Fruit fly (Drosophila melanogaster) whole organism, wandering third instar larva: ENCODE measurements around the gene CG4325.
A peak's percentile ranks its signal among the peaks of the same experiment; 100 is the strongest.

Experiments used
- Abd-B ChIP-seq: fragments of >200 bp; optimal IDR thresholded peaks from 2 replicates; lab custom pipeline; 2017; ENCODE audit warnings: missing biosample characterization, missing genetic modification characterization
- Dif ChIP-seq: fragments of 200-275, 200-300 bp; sonication (Bioruptor generic); optimal IDR thresholded peaks from 2 replicates; lab custom pipeline; 2018; ENCODE audit warnings: missing biosample characterization, missing genetic modification characterization; ENCODE audit not compliant: partially characterized antibody
- HLH106 ChIP-seq: fragments of 200-800 bp; optimal IDR thresholded peaks from 3 replicates; lab custom pipeline; 2019; ENCODE audit warnings: missing biosample characterization, mild to moderate bottlenecking, missing genetic modification characterization, moderate library complexity
- Hr78 ChIP-seq: fragments of >200 bp; optimal IDR thresholded peaks from 2 replicates; lab custom pipeline; 2017; ENCODE audit warnings: missing biosample characterization, missing genetic modification characterization
- Hr83 ChIP-seq: fragments of 200-300 bp; sonication (Bioruptor generic); optimal IDR thresholded peaks from 2 replicates; lab custom pipeline; 2016; ENCODE audit warnings: missing biosample characterization, mild to moderate bottlenecking, missing genetic modification characterization, moderate library complexity; ENCODE audit not compliant: poor library complexity, severe bottlenecking
- Jra ChIP-seq: sonication (Bioruptor generic); optimal IDR thresholded peaks from 2 replicates; lab custom pipeline; 2016; ENCODE audit warnings: missing biosample characterization, missing genetic modification characterization
- Myc ChIP-seq: fragments of >200 bp; optimal IDR thresholded peaks from 2 replicates; lab custom pipeline; 2017
- OdsH ChIP-seq: fragments of 200-800 bp; sonication (Bioruptor generic); optimal IDR thresholded peaks from 2 replicates; lab custom pipeline; 2016; ENCODE audit warnings: missing biosample characterization, mild to moderate bottlenecking, missing genetic modification characterization
- Rel ChIP-seq, 2 experiments: fragments of 200-800 bp; sonication (Bioruptor generic) in 1 of 2; optimal IDR thresholded peaks; 2 replicates in 1 of 2; 3 replicates in 1 of 2; lab custom pipeline; 2016 to 2019; ENCODE audit warnings: mild to moderate bottlenecking in 2 of 2, missing biosample characterization in 2 of 2, missing genetic modification characterization in 2 of 2, moderate library complexity in 1 of 2
- Sp1 ChIP-seq: fragments of 200-800 bp; sonication (Bioruptor generic); optimal IDR thresholded peaks from 3 replicates; lab custom pipeline; 2019; ENCODE audit warnings: missing biosample characterization, mild to moderate bottlenecking, missing genetic modification characterization, moderate library complexity
- Vsx2 ChIP-seq: fragments of 200-300, 225-300 bp; sonication (Bioruptor generic); optimal IDR thresholded peaks from 2 replicates; lab custom pipeline; 2018; ENCODE audit warnings: missing biosample characterization, missing genetic modification characterization; ENCODE audit not compliant: partially characterized antibody
- br ChIP-seq: fragments of 200-800 bp; sonication (Bioruptor generic); optimal IDR thresholded peaks from 2 replicates; lab custom pipeline; 2016; ENCODE audit warnings: missing biosample characterization, missing genetic modification characterization
- brk ChIP-seq: fragments of 200-800 bp; sonication (Bioruptor generic); optimal IDR thresholded peaks from 2 replicates; lab custom pipeline; 2016; ENCODE audit warnings: missing biosample characterization, mild to moderate bottlenecking, missing genetic modification characterization
- dl ChIP-seq, 2 experiments: fragments of 175-275, 200-275 bp in 1 of 2; fragments of 200-275 bp in 1 of 2; sonication (Bioruptor generic); optimal IDR thresholded peaks; lab custom pipeline; 2018; ENCODE audit warnings: mild to moderate bottlenecking in 2 of 2, missing biosample characterization in 2 of 2, missing genetic modification characterization in 2 of 2, moderate library complexity in 2 of 2; ENCODE audit not compliant: partially characterized antibody in 2 of 2, insufficient read depth in 1 of 2
- dmrt93B ChIP-seq: fragments of 200-800 bp; sonication (Bioruptor generic); optimal IDR thresholded peaks from 2 replicates; lab custom pipeline; 2018; ENCODE audit warnings: missing biosample characterization, mild to moderate bottlenecking, missing genetic modification characterization
- foxo ChIP-seq, 2 experiments: fragments of 200-800 bp; sonication (Bioruptor generic); optimal IDR thresholded peaks; 2 replicates in 1 of 2; 3 replicates in 1 of 2; lab custom pipeline; 2016 to 2017; ENCODE audit warnings: missing biosample characterization in 2 of 2, missing genetic modification characterization in 2 of 2
- fru ChIP-seq: fragments of 200-800 bp; sonication (Bioruptor generic); optimal IDR thresholded peaks from 3 replicates; lab custom pipeline; 2016; ENCODE audit warnings: missing biosample characterization, mild to moderate bottlenecking, missing genetic modification characterization
- h ChIP-seq: fragments of 200-800 bp; sonication (Bioruptor generic); optimal IDR thresholded peaks from 3 replicates; lab custom pipeline; 2016; ENCODE audit warnings: missing biosample characterization, mild to moderate bottlenecking, missing genetic modification characterization
- psq ChIP-seq: fragments of 200-800 bp; sonication (Bioruptor generic); optimal IDR thresholded peaks from 3 replicates; lab custom pipeline; 2017; ENCODE audit warnings: missing biosample characterization, mild to moderate bottlenecking, missing genetic modification characterization, moderate library complexity
- rgr ChIP-seq: fragments of 200-800 bp; sonication (Bioruptor generic); optimal IDR thresholded peaks from 3 replicates; lab custom pipeline; 2016; ENCODE audit warnings: missing biosample characterization, mild to moderate bottlenecking, missing genetic modification characterization
- sage ChIP-seq: fragments of 200-800 bp; sonication (Bioruptor generic); optimal IDR thresholded peaks from 2 replicates; lab custom pipeline; 2016; ENCODE audit warnings: missing biosample characterization, mild to moderate bottlenecking, missing genetic modification characterization
- sv ChIP-seq: fragments of 200-800 bp; sonication (Bioruptor generic); optimal IDR thresholded peaks from 3 replicates; lab custom pipeline; 2016; ENCODE audit warnings: missing biosample characterization, missing genetic modification characterization
- woc ChIP-seq: sonication (Bioruptor generic); optimal IDR thresholded peaks from 2 replicates; lab custom pipeline; 2016; ENCODE audit warnings: missing biosample characterization, mild to moderate bottlenecking, missing genetic modification characterization

The CG4325 gene

dm6 chrX:2036800-2037488, 6.7 kb downstream of the CG4325 start:
- TF ChIP-seq psq (GFP tag; lab: Kevin White, UChicago) = peak; percentile 11
- peak in 1 of 2 experiments; percentile 14 for TF ChIP-seq foxo (GFP tag; optimal IDR thresholded peaks at IDR 0.05; lab: Kevin White, UChicago)
- TF ChIP-seq fru = peak; percentile 40
- peak; percentile 50 for TF ChIP-seq woc (GFP tag; lab: Kevin White, UChicago)
- TF ChIP-seq sage (GFP tag; lab: Kevin White, UChicago) = no peak
- peak; percentile 10 for TF ChIP-seq br (GFP tag; lab: Kevin White, UChicago)
- no peak for TF ChIP-seq Sp1 (GFP tag; lab: Kevin White, UChicago)
- TF ChIP-seq Hr78 = no peak
- peak; percentile 5 for TF ChIP-seq HLH106 (tag; lab: Kevin White, UChicago)
- TF ChIP-seq, all 38 proteins: peak for 6

dm6 chrX:2036383-2036782, 7.2 kb downstream of the CG4325 start:
- TF ChIP-seq rgr (GFP tag; lab: Kevin White, UChicago) (no peak), dmrt93B (no peak), Myc (lab: Kevin White, UChicago) (no peak)

- no peak for TF ChIP-seq Sp1 (GFP tag; lab: Kevin White, UChicago)
- no peak for TF ChIP-seq Hr78
- TF ChIP-seq br (GFP tag; lab: Kevin White, UChicago) = peak; percentile 16
- TF ChIP-seq Rel (GFP tag; optimal IDR thresholded peaks at IDR 0.05; lab: Kevin White, UChicago) = no peak
- TF ChIP-seq Rel (tag; optimal IDR thresholded peaks at IDR 0.05; lab: Kevin White, UChicago) = peak; percentile 2
- no peak for TF ChIP-seq OdsH
- no peak for TF ChIP-seq woc (GFP tag; lab: Kevin White, UChicago)
- peak; percentile 7 for TF ChIP-seq psq (GFP tag; lab: Kevin White, UChicago)
- TF ChIP-seq, all 38 proteins: peak for 3
Measured at dm6 chrX:2032821-2033436, 10.7 kb downstream of the CG4325 start.

- TF ChIP-seq fru (no peak), Jra (GFP tag; lab: Kevin White, UChicago) (no peak), dmrt93B (no peak), sage (GFP tag; lab: Kevin White, UChicago) (no peak)
Measured at dm6 chrX:2032160-2032801, 11.3 kb downstream of the CG4325 start.

- TF ChIP-seq dl (GFP tag; optimal IDR thresholded peaks at IDR 0.05; lab: Kevin White, UChicago; ENCODE audit: insufficient read depth in 1 of 2, partially characterized antibody in 2 of 2) = no peak
- no peak for TF ChIP-seq brk
- no peak for TF ChIP-seq h (GFP tag; lab: Kevin White, UChicago)
- TF ChIP-seq rgr (GFP tag; lab: Kevin White, UChicago) = no peak
- TF ChIP-seq Vsx2 (GFP tag; lab: Kevin White, UChicago) = no peak
- no peak for TF ChIP-seq Dif (GFP tag; lab: Kevin White, UChicago)
- TF ChIP-seq sv (GFP tag; lab: Kevin White, UChicago) = no peak
Measured at dm6 chrX:2031308-2031707, 12.3 kb downstream of the CG4325 start.

dm6 chrX:2024819-2025218, 18.8 kb downstream of the CG4325 start:
- TF ChIP-seq sv (GFP tag; lab: Kevin White, UChicago) (no peak), br (GFP tag; lab: Kevin White, UChicago) (no peak)

- TF ChIP-seq h (GFP tag; lab: Kevin White, UChicago) (no peak), dl (GFP tag; optimal IDR thresholded peaks at IDR 0.05; lab: Kevin White, UChicago; ENCODE audit: insufficient read depth in 1 of 2, partially characterized antibody in 2 of 2) (no peak), Dif (GFP tag; lab: Kevin White, UChicago) (peak; percentile 68), psq (GFP tag; lab: Kevin White, UChicago) (peak; percentile 2), rgr (GFP tag; lab: Kevin White, UChicago) (no peak), sage (GFP tag; lab: Kevin White, UChicago) (no peak), Abd-B (GFP tag; lab: Kevin White, UChicago) (no peak), Hr83 (GFP tag; lab: Kevin White, UChicago) (no peak)
- TF ChIP-seq, all 38 proteins: peak for 2
Measured at dm6 chrX:2013365-2013764, 30.3 kb downstream of the CG4325 start.
